Fruit fly (Drosophila melanogaster) whole organism, wandering third instar larva: Measurements from ENCODE around the gene CG42594.

Source experiments
- Abd-B ChIP-seq: fragments of >200 bp; optimal IDR thresholded peaks from 2 replicates; lab custom pipeline; 2017; ENCODE audit warnings: missing biosample characterization, missing genetic modification characterization
- CG32264 ChIP-seq: fragments of 200-800 bp; sonication (Bioruptor generic); optimal IDR thresholded peaks from 2 replicates; lab custom pipeline; 2016; ENCODE audit warnings: missing biosample characterization, missing genetic modification characterization
- CG9705 ChIP-seq: fragments of 200-800 bp; sonication (Bioruptor generic); optimal IDR thresholded peaks from 2 replicates; lab custom pipeline; 2018; ENCODE audit warnings: missing biosample characterization, mild to moderate bottlenecking, missing genetic modification characterization
- CrebA ChIP-seq: fragments of 200-800 bp; sonication (Bioruptor generic); optimal IDR thresholded peaks from 2 replicates; lab custom pipeline; 2016; ENCODE audit warnings: missing biosample characterization, mild to moderate bottlenecking, missing genetic modification characterization, borderline replicate concordance
- Dfd ChIP-seq: fragments of >200 bp; optimal IDR thresholded peaks from 2 replicates; lab custom pipeline; 2017; ENCODE audit warnings: missing biosample characterization, missing genetic modification characterization
- Dif ChIP-seq: fragments of 200-275, 200-300 bp; sonication (Bioruptor generic); optimal IDR thresholded peaks from 2 replicates; lab custom pipeline; 2018; ENCODE audit warnings: missing biosample characterization, missing genetic modification characterization; ENCODE audit not compliant: partially characterized antibody
- GATAd ChIP-seq: sonication (Bioruptor generic); optimal IDR thresholded peaks from 2 replicates; lab custom pipeline; 2016; ENCODE audit warnings: missing biosample characterization, missing genetic modification characterization
- HLH106 ChIP-seq: fragments of 200-800 bp; optimal IDR thresholded peaks from 3 replicates; lab custom pipeline; 2019; ENCODE audit warnings: missing biosample characterization, mild to moderate bottlenecking, missing genetic modification characterization, moderate library complexity
- Hnf4 ChIP-seq: fragments of 200-800 bp; sonication (Bioruptor generic); optimal IDR thresholded peaks from 2 replicates; lab custom pipeline; 2016; ENCODE audit warnings: missing biosample characterization, mild to moderate bottlenecking, missing genetic modification characterization
- Hr78 ChIP-seq: fragments of >200 bp; optimal IDR thresholded peaks from 2 replicates; lab custom pipeline; 2017; ENCODE audit warnings: missing biosample characterization, missing genetic modification characterization
- Hr83 ChIP-seq: fragments of 200-300 bp; sonication (Bioruptor generic); optimal IDR thresholded peaks from 2 replicates; lab custom pipeline; 2016; ENCODE audit warnings: missing biosample characterization, mild to moderate bottlenecking, missing genetic modification characterization, moderate library complexity; ENCODE audit not compliant: poor library complexity, severe bottlenecking
- Jra ChIP-seq: sonication (Bioruptor generic); optimal IDR thresholded peaks from 2 replicates; lab custom pipeline; 2016; ENCODE audit warnings: missing biosample characterization, missing genetic modification characterization
- Mio ChIP-seq: sonication (Bioruptor generic); optimal IDR thresholded peaks from 2 replicates; lab custom pipeline; 2016; ENCODE audit warnings: missing biosample characterization, missing genetic modification characterization
- Myc ChIP-seq: fragments of >200 bp; optimal IDR thresholded peaks from 2 replicates; lab custom pipeline; 2017
- N ChIP-seq: fragments of >200 bp; optimal IDR thresholded peaks from 2 replicates; lab custom pipeline; 2018; ENCODE audit warnings: missing biosample characterization, missing external identifiers, missing genetic modification characterization
- OdsH ChIP-seq: fragments of 200-800 bp; sonication (Bioruptor generic); optimal IDR thresholded peaks from 2 replicates; lab custom pipeline; 2016; ENCODE audit warnings: missing biosample characterization, mild to moderate bottlenecking, missing genetic modification characterization
- Rel ChIP-seq, 2 experiments: fragments of 200-800 bp; sonication (Bioruptor generic) in 1 of 2; optimal IDR thresholded peaks; 2 replicates in 1 of 2; 3 replicates in 1 of 2; lab custom pipeline; 2016 to 2019; ENCODE audit warnings: mild to moderate bottlenecking in 2 of 2, missing biosample characterization in 2 of 2, missing genetic modification characterization in 2 of 2, moderate library complexity in 1 of 2
- Sp1 ChIP-seq: fragments of 200-800 bp; sonication (Bioruptor generic); optimal IDR thresholded peaks from 3 replicates; lab custom pipeline; 2019; ENCODE audit warnings: missing biosample characterization, mild to moderate bottlenecking, missing genetic modification characterization, moderate library complexity
- Vsx2 ChIP-seq: fragments of 200-300, 225-300 bp; sonication (Bioruptor generic); optimal IDR thresholded peaks from 2 replicates; lab custom pipeline; 2018; ENCODE audit warnings: missing biosample characterization, missing genetic modification characterization; ENCODE audit not compliant: partially characterized antibody
- br ChIP-seq: fragments of 200-800 bp; sonication (Bioruptor generic); optimal IDR thresholded peaks from 2 replicates; lab custom pipeline; 2016; ENCODE audit warnings: missing biosample characterization, missing genetic modification characterization
- brk ChIP-seq: fragments of 200-800 bp; sonication (Bioruptor generic); optimal IDR thresholded peaks from 2 replicates; lab custom pipeline; 2016; ENCODE audit warnings: missing biosample characterization, mild to moderate bottlenecking, missing genetic modification characterization
- dl ChIP-seq, 2 experiments: fragments of 175-275, 200-275 bp in 1 of 2; fragments of 200-275 bp in 1 of 2; sonication (Bioruptor generic); optimal IDR thresholded peaks; lab custom pipeline; 2018; ENCODE audit warnings: mild to moderate bottlenecking in 2 of 2, missing biosample characterization in 2 of 2, missing genetic modification characterization in 2 of 2, moderate library complexity in 2 of 2; ENCODE audit not compliant: partially characterized antibody in 2 of 2, insufficient read depth in 1 of 2
- dmrt93B ChIP-seq: fragments of 200-800 bp; sonication (Bioruptor generic); optimal IDR thresholded peaks from 2 replicates; lab custom pipeline; 2018; ENCODE audit warnings: missing biosample characterization, mild to moderate bottlenecking, missing genetic modification characterization
- dsf ChIP-seq: sonication (Bioruptor generic); optimal IDR thresholded peaks from 2 replicates; lab custom pipeline; 2016; ENCODE audit warnings: missing biosample characterization, missing genetic modification characterization, borderline replicate concordance
- ey ChIP-seq: fragments of 200-800 bp; sonication (Bioruptor generic); optimal IDR thresholded peaks from 2 replicates; lab custom pipeline; 2016; ENCODE audit warnings: missing biosample characterization, missing genetic modification characterization
- foxo ChIP-seq, 2 experiments: fragments of 200-800 bp; sonication (Bioruptor generic); optimal IDR thresholded peaks; 2 replicates in 1 of 2; 3 replicates in 1 of 2; lab custom pipeline; 2016 to 2017; ENCODE audit warnings: missing biosample characterization in 2 of 2, missing genetic modification characterization in 2 of 2
- fru ChIP-seq: fragments of 200-800 bp; sonication (Bioruptor generic); optimal IDR thresholded peaks from 3 replicates; lab custom pipeline; 2016; ENCODE audit warnings: missing biosample characterization, mild to moderate bottlenecking, missing genetic modification characterization
- h ChIP-seq: fragments of 200-800 bp; sonication (Bioruptor generic); optimal IDR thresholded peaks from 3 replicates; lab custom pipeline; 2016; ENCODE audit warnings: missing biosample characterization, mild to moderate bottlenecking, missing genetic modification characterization
- jim ChIP-seq: fragments of 175-275, 200-325 bp; sonication (Bioruptor generic); optimal IDR thresholded peaks from 2 replicates; lab custom pipeline; 2016; ENCODE audit warnings: missing biosample characterization, mild to moderate bottlenecking, missing genetic modification characterization
- lola ChIP-seq: fragments of >200 bp; optimal IDR thresholded peaks from 2 replicates; lab custom pipeline; 2017; ENCODE audit warnings: missing biosample characterization, missing genetic modification characterization
- pan ChIP-seq: fragments of >200 bp; optimal IDR thresholded peaks from 2 replicates; lab custom pipeline; 2017
- psq ChIP-seq: fragments of 200-800 bp; sonication (Bioruptor generic); optimal IDR thresholded peaks from 3 replicates; lab custom pipeline; 2017; ENCODE audit warnings: missing biosample characterization, mild to moderate bottlenecking, missing genetic modification characterization, moderate library complexity
- rgr ChIP-seq: fragments of 200-800 bp; sonication (Bioruptor generic); optimal IDR thresholded peaks from 3 replicates; lab custom pipeline; 2016; ENCODE audit warnings: missing biosample characterization, mild to moderate bottlenecking, missing genetic modification characterization
- sage ChIP-seq: fragments of 200-800 bp; sonication (Bioruptor generic); optimal IDR thresholded peaks from 2 replicates; lab custom pipeline; 2016; ENCODE audit warnings: missing biosample characterization, mild to moderate bottlenecking, missing genetic modification characterization
- sv ChIP-seq: fragments of 200-800 bp; sonication (Bioruptor generic); optimal IDR thresholded peaks from 3 replicates; lab custom pipeline; 2016; ENCODE audit warnings: missing biosample characterization, missing genetic modification characterization
- tai ChIP-seq: sonication (Bioruptor generic); optimal IDR thresholded peaks from 2 replicates; lab custom pipeline; 2016; ENCODE audit warnings: missing biosample characterization, missing genetic modification characterization
- usp ChIP-seq: fragments of >200 bp; optimal IDR thresholded peaks from 2 replicates; lab custom pipeline; 2017; ENCODE audit warnings: missing biosample characterization, missing genetic modification characterization
- woc ChIP-seq: sonication (Bioruptor generic); optimal IDR thresholded peaks from 2 replicates; lab custom pipeline; 2016; ENCODE audit warnings: missing biosample characterization, mild to moderate bottlenecking, missing genetic modification characterization

The CG42594 gene

DNA sequence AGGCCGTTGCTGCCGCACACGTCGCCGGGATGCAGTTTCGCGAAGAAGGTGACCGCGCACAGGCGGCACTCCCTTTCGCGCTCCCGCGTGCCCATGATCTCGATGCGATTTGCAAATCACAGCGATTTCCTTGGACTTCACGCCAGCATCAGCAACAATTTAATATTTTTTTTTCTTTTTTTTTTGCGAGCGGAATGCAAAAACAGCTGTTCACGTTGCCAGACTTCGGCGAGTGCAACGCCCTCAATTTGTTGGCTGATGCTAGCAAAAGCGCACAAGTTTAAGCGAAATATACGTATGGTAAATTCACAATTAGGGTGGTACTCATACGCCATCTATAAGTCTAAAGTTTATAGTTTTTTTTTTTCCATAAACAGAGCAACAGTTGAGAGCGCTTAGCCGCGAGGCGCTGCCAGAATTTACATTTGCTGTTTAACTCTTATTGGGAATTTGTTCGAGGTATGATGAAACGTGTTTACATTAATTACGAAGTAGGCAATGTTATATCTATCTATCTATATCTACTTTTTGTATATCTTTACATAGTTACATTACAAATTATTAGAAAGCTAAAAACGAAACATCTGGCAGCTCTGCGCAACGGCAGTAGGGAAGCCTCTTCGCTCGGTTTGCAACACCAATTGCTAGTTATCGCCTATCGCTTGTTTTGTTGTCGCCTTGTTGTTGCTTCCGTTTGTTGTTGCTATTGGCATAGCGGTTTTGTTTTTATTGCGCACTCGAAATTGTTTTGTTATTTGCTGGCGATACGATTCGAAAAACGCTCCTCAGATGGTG, 77.8 kb downstream of the CG42594 start, which contains the start of the genes CG4041 and Hgsnat:
Gene CG4041, minus strand, starts transcription at position 220 of the 795 bp plus-strand sequence.
Gene Hgsnat, plus strand, starts transcription at position 503 of the 795 bp plus-strand sequence.
- TF ChIP-seq dl (GFP tag; optimal IDR thresholded peaks at IDR 0.05; lab: Kevin White, UChicago; ENCODE audit: insufficient read depth in 1 of 2, partially characterized antibody in 2 of 2): no peak
- TF ChIP-seq dsf (GFP tag; lab: Kevin White, UChicago): peak; percentile 22
- TF ChIP-seq Dif (GFP tag; lab: Kevin White, UChicago): no peak
- TF ChIP-seq Myc (lab: Kevin White, UChicago): no peak
- no peak for TF ChIP-seq CrebA (GFP tag; lab: Kevin White, UChicago)
- TF ChIP-seq fru (GFP tag; lab: Kevin White, UChicago): peak; percentile 26
- TF ChIP-seq Hnf4 (GFP tag; lab: Kevin White, UChicago): peak; percentile 39
- TF ChIP-seq br: peak; percentile 23
- no peak for TF ChIP-seq Hr78 (GFP tag; lab: Kevin White, UChicago)
- TF ChIP-seq dmrt93B (GFP tag; lab: Kevin White, UChicago): peak; percentile 25
- TF ChIP-seq OdsH (GFP tag; lab: Kevin White, UChicago): peak; percentile 1
- no peak for TF ChIP-seq pan (lab: Kevin White, UChicago)
- peak; percentile 29 for TF ChIP-seq ey
- TF ChIP-seq brk: no peak
- TF ChIP-seq rgr (GFP tag; lab: Kevin White, UChicago): peak; percentile 33
- no peak for TF ChIP-seq Vsx2 (GFP tag; lab: Kevin White, UChicago)
- peak; percentile 36 for TF ChIP-seq HLH106
- TF ChIP-seq tai (GFP tag; lab: Kevin White, UChicago): no peak
- TF ChIP-seq woc: peak; percentile 7
- no peak for TF ChIP-seq usp (GFP tag; lab: Kevin White, UChicago)
- TF ChIP-seq N (GFP tag; lab: Kevin White, UChicago): no peak
- TF ChIP-seq Sp1 (GFP tag; lab: Kevin White, UChicago): peak; percentile 33
- TF ChIP-seq Mio: no peak
- no peak for TF ChIP-seq Rel (GFP tag; optimal IDR thresholded peaks at IDR 0.05; lab: Kevin White, UChicago)
- TF ChIP-seq Rel (tag; optimal IDR thresholded peaks at IDR 0.05; lab: Kevin White, UChicago): no peak
- TF ChIP-seq psq (GFP tag; lab: Kevin White, UChicago): peak; percentile 25
- no peak for TF ChIP-seq jim (GFP tag; lab: Kevin White, UChicago)
- TF ChIP-seq sage (GFP tag; lab: Kevin White, UChicago): no peak
- peak in 1 of 2 experiments; percentile 49 for TF ChIP-seq foxo (GFP tag; optimal IDR thresholded peaks at IDR 0.05; lab: Kevin White, UChicago)
- peak; percentile 43 for TF ChIP-seq sv (GFP tag; lab: Kevin White, UChicago)
- TF ChIP-seq lola (GFP tag; lab: Kevin White, UChicago): no peak
- no peak for TF ChIP-seq Dfd (GFP tag; lab: Kevin White, UChicago)
- TF ChIP-seq Abd-B: no peak
- TF ChIP-seq Hr83: no peak
- TF ChIP-seq h (GFP tag; lab: Kevin White, UChicago): peak; percentile 29
- TF ChIP-seq Jra (GFP tag; lab: Kevin White, UChicago): peak; percentile 44
- no peak for TF ChIP-seq CG32264 (GFP tag; lab: Kevin White, UChicago)
- no peak for TF ChIP-seq GATAd (GFP tag; lab: Kevin White, UChicago)
- TF ChIP-seq CG9705 (GFP tag; lab: Kevin White, UChicago): no peak
